Worm (Caenorhabditis elegans) whole organism, L2 larva: Measurements from ENCODE around the gene rict-1.
A peak's percentile ranks its signal among the peaks of the same experiment; 100 is the strongest.

Experiments used
- C34F6.9 ChIP-seq: fragments of 150-350 bp; optimal IDR thresholded peaks from 2 replicates; lab custom pipeline; 2014; ENCODE audit warnings: missing biosample characterization, missing genetic modification characterization
- F13H6.1 ChIP-seq: sonication (generic microtip); optimal IDR thresholded peaks from 2 replicates; lab custom pipeline; 2016; ENCODE audit warnings: missing genetic modification characterization, missing compliant biosample characterization
- R02D3.7 ChIP-seq: fragments of 150-350 bp; optimal IDR thresholded peaks from 2 replicates; lab custom pipeline; 2014; ENCODE audit warnings: missing biosample characterization, missing genetic modification characterization
- Y55F3AM.14 ChIP-seq: fragments of 200-800 bp; sonication (Bioruptor generic); optimal IDR thresholded peaks from 2 replicates; lab custom pipeline; 2018; ENCODE audit warnings: mild to moderate bottlenecking, missing genetic modification characterization, missing compliant biosample characterization
- ZK546.5 ChIP-seq: sonication (generic microtip); optimal IDR thresholded peaks from 2 replicates; lab custom pipeline; 2017; ENCODE audit warnings: missing biosample characterization, missing genetic modification characterization
- alr-1 ChIP-seq: fragments of 150-350 bp; optimal IDR thresholded peaks from 2 replicates; lab custom pipeline; 2014; ENCODE audit warnings: missing biosample characterization, missing genetic modification characterization
- aly-2 ChIP-seq: fragments of 150-350 bp; optimal IDR thresholded peaks from 2 replicates; lab custom pipeline; 2014; ENCODE audit warnings: missing biosample characterization, missing genetic modification characterization
- ama-1 ChIP-seq: fragments of 150-350 bp; optimal IDR thresholded peaks from 2 replicates; lab custom pipeline; 2018; ENCODE audit warnings: inconsistent platforms
- blmp-1 ChIP-seq: sonication (generic microtip); optimal IDR thresholded peaks from 2 replicates; lab custom pipeline; 2017; ENCODE audit warnings: missing genetic modification characterization, mild to moderate bottlenecking, missing compliant biosample characterization, antibody characterized with exemption, moderate library complexity; ENCODE audit not compliant: insufficient read depth
- ceh-16 ChIP-seq: fragments of 150-350 bp; optimal IDR thresholded peaks from 2 replicates; lab custom pipeline; 2014; ENCODE audit warnings: missing biosample characterization, missing genetic modification characterization
- ceh-82 ChIP-seq: fragments of 150-350 bp; optimal IDR thresholded peaks from 2 replicates; lab custom pipeline; 2014; ENCODE audit warnings: missing biosample characterization, missing genetic modification characterization
- crh-2 ChIP-seq: sonication (generic microtip); optimal IDR thresholded peaks from 2 replicates; lab custom pipeline; 2017; ENCODE audit warnings: missing biosample characterization, missing genetic modification characterization
- dmd-4 ChIP-seq: sonication (generic microtip); optimal IDR thresholded peaks from 2 replicates; lab custom pipeline; 2017; ENCODE audit warnings: missing biosample characterization, missing genetic modification characterization
- egl-27 ChIP-seq: sonication (generic microtip); optimal IDR thresholded peaks from 3 replicates; lab custom pipeline; 2017; ENCODE audit warnings: missing biosample characterization, missing genetic modification reagents, missing genetic modification characterization
- elt-1 ChIP-seq: fragments of 150-350 bp; optimal IDR thresholded peaks from 2 replicates; lab custom pipeline; 2014; ENCODE audit warnings: missing biosample characterization, missing genetic modification characterization
- elt-3 ChIP-seq: sonication (generic microtip); optimal IDR thresholded peaks from 2 replicates; lab custom pipeline; 2017; ENCODE audit warnings: missing biosample characterization, missing genetic modification characterization
- fos-1 ChIP-seq: fragments of 150-350 bp; optimal IDR thresholded peaks from 2 replicates; lab custom pipeline; 2014; ENCODE audit warnings: missing biosample characterization, missing genetic modification characterization
- gmeb-1 ChIP-seq: fragments of 150-350 bp; optimal IDR thresholded peaks from 2 replicates; lab custom pipeline; 2014; ENCODE audit warnings: missing biosample characterization, missing genetic modification characterization
- lin-11 ChIP-seq: fragments of 150-350 bp; sonication (generic microtip); optimal IDR thresholded peaks from 2 replicates; lab custom pipeline; 2014; ENCODE audit warnings: missing biosample characterization, missing genetic modification characterization, inconsistent platforms, mixed read lengths
- lin-13 ChIP-seq: fragments of 150-350 bp; optimal IDR thresholded peaks from 2 replicates; lab custom pipeline; 2014; ENCODE audit warnings: missing biosample characterization, missing genetic modification reagents, missing genetic modification characterization
- lin-39 ChIP-seq: fragments of 150-350 bp; optimal IDR thresholded peaks from 2 replicates; lab custom pipeline; 2014; ENCODE audit warnings: missing biosample characterization, missing genetic modification reagents, missing genetic modification characterization
- lsy-2 ChIP-seq, 2 experiments: fragments of 150-350 bp in 1 of 2; sonication (generic microtip) in 1 of 2; optimal IDR thresholded peaks; 2 replicates each; lab custom pipeline; 2014 to 2017; ENCODE audit warnings: missing biosample characterization in 2 of 2, missing genetic modification characterization in 2 of 2
- mab-5 ChIP-seq: fragments of 150-350 bp; optimal IDR thresholded peaks from 2 replicates; lab custom pipeline; 2014; ENCODE audit warnings: missing biosample characterization, missing genetic modification characterization
- mbf-1 ChIP-seq: sonication (generic microtip); optimal IDR thresholded peaks from 2 replicates; lab custom pipeline; 2017; ENCODE audit warnings: missing biosample characterization, missing genetic modification characterization
- mdl-1 ChIP-seq, 2 experiments: fragments of 150-350 bp in 1 of 2; sonication (generic microtip) in 1 of 2; optimal IDR thresholded peaks; 2 replicates each; lab custom pipeline; 2017; ENCODE audit warnings: missing biosample characterization in 2 of 2, missing genetic modification characterization in 2 of 2
- nhr-10 ChIP-seq: sonication (generic microtip); optimal IDR thresholded peaks from 2 replicates; lab custom pipeline; 2017; ENCODE audit warnings: missing biosample characterization, missing genetic modification characterization
- nhr-12 ChIP-seq: fragments of 150-350 bp; optimal IDR thresholded peaks from 2 replicates; lab custom pipeline; 2014; ENCODE audit warnings: missing biosample characterization, missing genetic modification characterization
- nhr-129 ChIP-seq: fragments of 150-350 bp; optimal IDR thresholded peaks from 2 replicates; lab custom pipeline; 2014; ENCODE audit warnings: missing biosample characterization, missing genetic modification characterization
- nhr-21 ChIP-seq: fragments of 150-350 bp; optimal IDR thresholded peaks from 2 replicates; lab custom pipeline; 2014; ENCODE audit warnings: missing biosample characterization, missing genetic modification characterization
- nhr-23 ChIP-seq: fragments of 150-350 bp; optimal IDR thresholded peaks from 2 replicates; lab custom pipeline; 2014; ENCODE audit warnings: missing biosample characterization, missing genetic modification reagents, missing genetic modification characterization
- nhr-237 ChIP-seq: fragments of 150-350 bp; optimal IDR thresholded peaks from 2 replicates; lab custom pipeline; 2014; ENCODE audit warnings: missing biosample characterization, missing genetic modification characterization
- nhr-25 ChIP-seq: fragments of 150-350 bp; sonication (generic microtip); optimal IDR thresholded peaks from 3 replicates; lab custom pipeline; 2014; ENCODE audit warnings: missing biosample characterization, missing genetic modification characterization
- nhr-6 ChIP-seq: fragments of 150-350 bp; optimal IDR thresholded peaks from 2 replicates; lab custom pipeline; 2014; ENCODE audit warnings: missing biosample characterization, missing genetic modification characterization
- nhr-77 ChIP-seq: fragments of 150-350 bp; optimal IDR thresholded peaks from 2 replicates; lab custom pipeline; 2014; ENCODE audit warnings: missing biosample characterization, missing genetic modification characterization
- peb-1 ChIP-seq: fragments of 150-350 bp; optimal IDR thresholded peaks from 2 replicates; lab custom pipeline; 2014; ENCODE audit warnings: missing biosample characterization, missing genetic modification characterization
- sem-4 ChIP-seq: fragments of 150-350 bp; optimal IDR thresholded peaks from 2 replicates; lab custom pipeline; 2014; ENCODE audit warnings: missing biosample characterization, missing genetic modification reagents, missing genetic modification characterization
- skn-1 ChIP-seq: sonication (generic microtip); optimal IDR thresholded peaks from 2 replicates; lab custom pipeline; 2017; ENCODE audit warnings: missing biosample characterization, missing genetic modification characterization
- sma-3 ChIP-seq: sonication (generic microtip); optimal IDR thresholded peaks from 2 replicates; lab custom pipeline; 2016; ENCODE audit warnings: missing genetic modification reagents, missing genetic modification characterization, missing compliant biosample characterization
- sma-9 ChIP-seq, 2 experiments: fragments of 150-350 bp in 1 of 2; sonication (generic microtip) in 1 of 2; optimal IDR thresholded peaks; 2 replicates each; lab custom pipeline; 2014 to 2016; ENCODE audit warnings: missing genetic modification characterization in 2 of 2, mild to moderate bottlenecking in 1 of 2, missing biosample characterization in 1 of 2, missing compliant biosample characterization in 1 of 2, missing genetic modification reagents in 1 of 2, moderate library complexity in 1 of 2
- snpc-4 ChIP-seq: fragments of 150-350 bp; optimal IDR thresholded peaks from 2 replicates; lab custom pipeline; 2014; ENCODE audit warnings: missing biosample characterization, missing genetic modification characterization
- unc-39 ChIP-seq: fragments of 150-350 bp; optimal IDR thresholded peaks from 2 replicates; lab custom pipeline; 2014; ENCODE audit warnings: missing biosample characterization, missing genetic modification characterization
- unc-55 ChIP-seq: fragments of 150-350 bp; sonication (generic microtip); optimal IDR thresholded peaks from 3 replicates; lab custom pipeline; 2014; ENCODE audit warnings: missing biosample characterization, missing genetic modification reagents, missing genetic modification characterization
- unc-62 ChIP-seq: fragments of 150-350 bp; optimal IDR thresholded peaks from 2 replicates; lab custom pipeline; 2014; ENCODE audit warnings: missing biosample characterization, missing genetic modification reagents, missing genetic modification characterization
- ztf-1 ChIP-seq: fragments of 200-800 bp; sonication (Bioruptor generic); conservative IDR thresholded peaks from 2 replicates; pipeline ENCODE4 v1.3.6; 2022; ENCODE audit warnings: missing genetic modification characterization, missing compliant biosample characterization
- ztf-11 ChIP-seq: sonication (generic microtip); optimal IDR thresholded peaks from 2 replicates; lab custom pipeline; 2017; ENCODE audit warnings: missing biosample characterization, missing genetic modification characterization
- ztf-4 ChIP-seq: fragments of 150-350 bp; optimal IDR thresholded peaks from 2 replicates; lab custom pipeline; 2014; ENCODE audit warnings: missing biosample characterization, missing genetic modification characterization

rict-1 gene

ce11 chrII:13156971-13157370, 40.4 kb upstream of the rict-1 start, which contains the start of the genes hpr-17 and F32A11.1:
hpr-17 (minus strand) TSS chrII:13157047.
F32A11.1 (plus strand) TSS chrII:13157329.
- TF ChIP-seq aly-2 (no peak), nhr-77 (peak; percentile 36), nhr-12 (tag; lab: Kevin White, UChicago) (no peak), elt-3 (tag; lab: Kevin White, UChicago) (no peak), nhr-23 (tag; lab: Kevin White, UChicago) (no peak), mdl-1 (tag; optimal IDR thresholded peaks at IDR 0.05; lab: Kevin White, UChicago) (no peak), ama-1 (lab: Kevin White, UChicago) (no peak), ztf-4 (tag; lab: Kevin White, UChicago) (peak; percentile 21), unc-39 (tag; lab: Kevin White, UChicago) (no peak), skn-1 (peak; percentile 2), gmeb-1 (tag; lab: Kevin White, UChicago) (peak; percentile 99), sma-9 (GFP tag; optimal IDR thresholded peaks at IDR 0.05; lab: Kevin White, UChicago) (peak; percentile 86), sma-9 (tag; optimal IDR thresholded peaks at IDR 0.05; lab: Kevin White, UChicago) (no peak), nhr-25 (peak; percentile 80), crh-2 (tag; lab: Kevin White, UChicago) (peak; percentile 86), ZK546.5 (no peak), fos-1 (tag; lab: Kevin White, UChicago) (peak; percentile 56), unc-62 (GFP tag; lab: Kevin White, UChicago) (no peak), mbf-1 (tag; lab: Kevin White, UChicago) (no peak), snpc-4 (tag; lab: Kevin White, UChicago) (peak; percentile 82), mab-5 (peak; percentile 70), sem-4 (tag; lab: Kevin White, UChicago) (peak; percentile 49), lin-13 (GFP tag; lab: Kevin White, UChicago) (peak; percentile 80), nhr-129 (tag; lab: Kevin White, UChicago) (peak; percentile 77), sma-3 (GFP tag; lab: Kevin White, UChicago) (peak; percentile 76), ztf-1 (GFP tag; lab: Robert Waterston, UW) (no peak), ceh-16 (tag; lab: Kevin White, UChicago) (no peak), C34F6.9 (peak; percentile 90), F13H6.1 (tag; lab: Kevin White, UChicago) (peak; percentile 63), unc-55 (GFP tag; lab: Kevin White, UChicago) (peak; percentile 94), lin-11 (tag; lab: Kevin White, UChicago) (peak; percentile 78), lin-39 (tag; lab: Kevin White, UChicago) (no peak), peb-1 (tag; lab: Kevin White, UChicago) (no peak), blmp-1 (peak; percentile 23), ceh-82 (tag; lab: Kevin White, UChicago) (peak; percentile 61), egl-27 (tag; lab: Kevin White, UChicago) (peak; percentile 67), alr-1 (tag; lab: Kevin White, UChicago) (no peak), nhr-10 (peak; percentile 58), elt-1 (no peak), nhr-21 (peak; percentile 75), R02D3.7 (tag; lab: Kevin White, UChicago) (peak; percentile 55), ztf-11 (no peak), Y55F3AM.14 (GFP tag; lab: Kevin White, UChicago) (no peak), nhr-6 (tag; lab: Kevin White, UChicago) (no peak), nhr-237 (peak; percentile 19), dmd-4 (tag; lab: Kevin White, UChicago) (no peak), lsy-2 (tag; optimal IDR thresholded peaks at IDR 0.05; lab: Kevin White, UChicago) (peak; percentile 87 to 92)

- TF ChIP-seq sma-9 (GFP tag; optimal IDR thresholded peaks at IDR 0.05; lab: Kevin White, UChicago) (no peak), sma-9 (tag; optimal IDR thresholded peaks at IDR 0.05; lab: Kevin White, UChicago) (no peak)
These were observed 39.5 kb upstream of the rict-1 start for ce11 chrII:13156071-13156470.
